Fruit fly (Drosophila melanogaster) whole organism, pupa: ENCODE measurements around the gene GNBP1.

Experiments
- CG10348 ChIP-seq: fragments of 200-800 bp; sonication (Bioruptor generic); IDR thresholded peaks from 2 replicates; pipeline ENCODE4 v1.3.6; 2022; ENCODE audit warnings: missing biosample characterization, missing genetic modification characterization
- CG12605 ChIP-seq: fragments of 200-800 bp; sonication (Bioruptor generic); IDR thresholded peaks from 2 replicates; pipeline ENCODE4 v1.3.6; 2022; ENCODE audit warnings: missing biosample characterization, missing genetic modification characterization
- CG13204 ChIP-seq: fragments of 200-800 bp; sonication (Bioruptor generic); optimal IDR thresholded peaks from 2 replicates; lab custom pipeline; 2018; ENCODE audit warnings: missing biosample characterization, mild to moderate bottlenecking, missing genetic modification characterization, moderate library complexity
- CG14655 ChIP-seq: fragments of 200-800 bp; sonication (Bioruptor generic); optimal IDR thresholded peaks from 3 replicates; lab custom pipeline; 2017; ENCODE audit warnings: mild to moderate bottlenecking, missing biosample characterization, missing genetic modification reagents, missing genetic modification characterization
- CG15710 ChIP-seq: fragments of 200-800 bp; sonication (Bioruptor generic); optimal IDR thresholded peaks from 2 replicates; lab custom pipeline; 2018; ENCODE audit warnings: missing biosample characterization, mild to moderate bottlenecking, missing genetic modification characterization, moderate library complexity
- CG17806 ChIP-seq: fragments of 200-800 bp; sonication (Bioruptor generic); optimal IDR thresholded peaks from 2 replicates; lab custom pipeline; 2018; ENCODE audit warnings: missing biosample characterization, mild to moderate bottlenecking, missing genetic modification characterization, moderate library complexity
- CG32121 ChIP-seq: fragments of 200-800 bp; sonication (Bioruptor generic); IDR thresholded peaks from 2 replicates; pipeline ENCODE4 v1.3.6; 2022; ENCODE audit warnings: missing biosample characterization, missing genetic modification characterization
- CG34367 ChIP-seq: fragments of 200-800 bp; sonication (Bioruptor generic); optimal IDR thresholded peaks from 2 replicates; lab custom pipeline; 2018; ENCODE audit warnings: missing biosample characterization, mild to moderate bottlenecking, missing genetic modification characterization
- CG4496 ChIP-seq: fragments of 200-800 bp; sonication (Bioruptor generic); IDR thresholded peaks from 3 replicates; pipeline ENCODE4 v1.3.6; 2022; ENCODE audit warnings: missing biosample characterization, missing genetic modification characterization
- CG8159 ChIP-seq: fragments of 200-800 bp; sonication (Bioruptor generic); optimal IDR thresholded peaks from 3 replicates; lab custom pipeline; 2018; ENCODE audit warnings: missing biosample characterization, mild to moderate bottlenecking, missing genetic modification characterization, moderate library complexity
- CG8301 ChIP-seq: fragments of 200-800 bp; sonication (Bioruptor generic); optimal IDR thresholded peaks from 2 replicates; lab custom pipeline; 2018; ENCODE audit warnings: missing biosample characterization, mild to moderate bottlenecking, missing genetic modification characterization
- CG9948 ChIP-seq: fragments of 200-800 bp; sonication (Bioruptor generic); optimal IDR thresholded peaks from 2 replicates; lab custom pipeline; 2018; ENCODE audit warnings: missing biosample characterization, mild to moderate bottlenecking, missing genetic modification characterization, moderate library complexity
- D1 ChIP-seq: fragments of 200-800 bp; sonication (Bioruptor generic); optimal IDR thresholded peaks from 2 replicates; lab custom pipeline; 2018; ENCODE audit warnings: missing biosample characterization, mild to moderate bottlenecking, missing genetic modification characterization, moderate library complexity
- EcR ChIP-seq: fragments of 200-800 bp; sonication (Bioruptor generic); optimal IDR thresholded peaks from 3 replicates; lab custom pipeline; 2019; ENCODE audit warnings: missing biosample characterization, missing genetic modification characterization, mild to moderate bottlenecking, moderate library complexity, missing genetic modification reagents
- Ets98B ChIP-seq: fragments of 200-800 bp; sonication (Bioruptor generic); IDR thresholded peaks from 2 replicates; pipeline ENCODE4 v1.3.6; 2022; ENCODE audit warnings: missing biosample characterization, missing genetic modification characterization
- Pif1A ChIP-seq: fragments of 200-800 bp; sonication (Bioruptor generic); optimal IDR thresholded peaks from 3 replicates; lab custom pipeline; 2016; ENCODE audit warnings: missing biosample characterization, missing genetic modification characterization
- Pif1B ChIP-seq: fragments of 200-800 bp; sonication (Bioruptor generic); optimal IDR thresholded peaks from 3 replicates; lab custom pipeline; 2016; ENCODE audit warnings: missing biosample characterization, missing genetic modification characterization
- Snoo ChIP-seq: fragments of 200-800 bp; sonication (Bioruptor generic); optimal IDR thresholded peaks from 3 replicates; lab custom pipeline; 2017; ENCODE audit warnings: missing biosample characterization, mild to moderate bottlenecking, missing genetic modification characterization, inconsistent platforms
- fd96Ca ChIP-seq: fragments of 200-800 bp; sonication (Bioruptor generic); IDR thresholded peaks from 3 replicates; pipeline ENCODE4 v1.3.6; 2022; ENCODE audit warnings: missing biosample characterization, missing genetic modification characterization
- gl ChIP-seq: fragments of 200-800 bp; sonication (Bioruptor generic); optimal IDR thresholded peaks from 2 replicates; lab custom pipeline; 2018; ENCODE audit warnings: missing biosample characterization, mild to moderate bottlenecking, missing genetic modification characterization
- rn ChIP-seq: fragments of 200-800 bp; sonication (Bioruptor generic); IDR thresholded peaks from 2 replicates; pipeline ENCODE4 v1.3.6; 2022; ENCODE audit warnings: missing biosample characterization, missing genetic modification characterization

The GNBP1 gene

DNA sequence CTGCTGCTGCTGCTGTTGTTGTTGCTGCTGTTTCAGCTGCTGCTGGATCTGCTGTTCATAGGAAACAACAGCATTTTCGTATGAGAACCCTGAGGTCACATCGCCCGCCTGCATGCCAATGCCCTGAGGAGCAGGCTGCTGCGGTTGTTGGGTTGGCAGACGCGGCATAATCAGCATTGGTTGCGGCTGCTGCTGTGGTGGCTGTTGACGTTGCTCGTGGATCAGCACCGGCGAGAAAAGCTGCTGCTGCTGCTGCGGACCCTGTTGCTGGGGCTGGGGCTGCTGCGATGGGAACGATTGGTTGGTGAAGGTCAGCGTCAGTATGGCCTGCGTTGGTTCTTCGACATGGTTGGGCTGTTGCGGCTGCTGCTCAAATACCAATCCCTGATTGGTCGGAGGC, 5.7 kb upstream of the GNBP1 start:
- no peak for TF ChIP-seq CG12605
- no peak for TF ChIP-seq Snoo (tag; lab: Kevin White, UChicago)
- no peak for TF ChIP-seq CG34367 (tag; lab: Kevin White, UChicago)

DNA sequence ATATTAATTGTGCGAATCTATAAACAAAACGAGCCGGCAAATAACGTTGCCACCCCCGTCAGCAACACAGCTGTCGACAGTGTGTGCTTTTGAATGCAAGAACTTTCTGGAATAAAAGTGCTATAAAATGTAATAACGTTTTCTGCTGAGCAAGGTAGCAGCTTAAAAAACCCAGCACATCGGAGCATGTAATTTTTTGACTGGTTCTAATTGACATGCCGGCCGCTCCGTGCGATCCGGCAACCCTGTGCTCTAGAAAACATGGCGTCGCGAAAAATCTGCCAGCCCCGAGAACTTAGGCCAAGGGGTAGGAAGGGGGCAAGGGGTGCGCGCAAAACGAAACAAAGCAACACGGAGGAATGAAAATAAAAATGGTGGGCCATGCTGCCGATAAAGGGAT, 3.4 kb upstream of the GNBP1 start:
- TF ChIP-seq EcR (GFP tag; lab: Kevin White, UChicago), result no peak
- TF ChIP-seq gl, result no peak
- no peak; the same call in none of the 2 replicates for TF ChIP-seq Ets98B (GFP tag; lab: Robert Waterston, UW)
- no peak for TF ChIP-seq CG32121 (GFP tag; lab: Robert Waterston, UW)
- no peak for TF ChIP-seq CG12605
- peak; percentile 49; the same call in 1 of the 3 replicates for TF ChIP-seq CG4496 (GFP tag; lab: Robert Waterston, UW)
- TF ChIP-seq D1, result no peak
- TF ChIP-seq CG10348 (GFP tag; lab: Robert Waterston, UW), result no peak
- peak; percentile 17 for TF ChIP-seq Pif1B (GFP tag; lab: Kevin White, UChicago)
- no peak for TF ChIP-seq CG34367 (tag; lab: Kevin White, UChicago)
- peak; percentile 2 for TF ChIP-seq CG15710
- peak; percentile 3 for TF ChIP-seq CG9948
- TF ChIP-seq CG8159 (tag; lab: Kevin White, UChicago), result no peak
- no peak for TF ChIP-seq rn (GFP tag; lab: Robert Waterston, UW)
- no peak for TF ChIP-seq CG14655 (GFP tag; lab: Kevin White, UChicago)
- peak; percentile 10 for TF ChIP-seq CG17806
- no peak for TF ChIP-seq Pif1A (GFP tag; lab: Kevin White, UChicago)
- peak; percentile 26; the same call in 1 of the 3 replicates for TF ChIP-seq fd96Ca (GFP tag; lab: Robert Waterston, UW)
- TF ChIP-seq CG13204, result no peak
- peak; percentile 55 for TF ChIP-seq Snoo (tag; lab: Kevin White, UChicago)
- TF ChIP-seq CG8301, result no peak

DNA sequence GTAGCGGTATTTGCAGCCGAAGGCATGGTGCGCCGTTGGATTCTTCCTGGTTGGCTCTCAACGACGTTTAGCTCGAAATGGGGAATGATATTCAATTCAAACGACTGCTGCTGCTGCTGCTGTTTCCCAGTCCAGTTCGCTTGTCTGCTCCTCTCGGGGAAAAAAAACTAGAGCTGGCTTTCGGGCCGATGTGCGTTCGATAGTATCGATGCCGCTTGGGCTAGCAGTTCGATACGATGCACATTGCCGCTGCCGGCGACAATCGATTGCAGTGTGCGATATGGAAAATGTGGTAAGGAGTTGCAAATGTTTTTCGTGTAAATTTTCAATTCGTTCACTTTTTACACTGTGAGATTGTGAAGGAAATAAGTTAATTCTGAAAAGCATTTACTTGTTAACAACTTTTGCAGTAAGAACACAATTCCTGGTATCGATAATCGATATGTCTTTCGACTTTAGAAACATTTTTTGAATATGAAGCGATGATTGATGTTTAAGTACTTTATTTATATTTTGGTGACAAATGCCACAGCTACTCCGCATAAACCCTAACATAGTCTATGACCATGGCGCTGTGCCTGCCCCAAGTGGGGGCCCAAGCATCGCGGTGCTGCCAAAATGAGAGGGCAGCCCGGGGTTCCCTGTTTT, 2.5 kb upstream of the GNBP1 start, which contains the start of gene Capr:
Gene Capr, minus strand, starts transcription at position 339 of the 648 bp plus-strand sequence.
- TF ChIP-seq Pif1B (GFP tag; lab: Kevin White, UChicago) (no peak), CG15710 (peak; percentile 7), CG17806 (no peak), rn (GFP tag; lab: Robert Waterston, UW) (0 out of 2 replicates have a peak, but pooled peaks have one; percentile 18), CG4496 (GFP tag; lab: Robert Waterston, UW) (peak; percentile 53; the same call in 1 of the 3 replicates), Ets98B (GFP tag; lab: Robert Waterston, UW) (peak; percentile 48), CG12605 (0 out of 2 replicates have a peak, but pooled peaks have one; percentile 17), Snoo (tag; lab: Kevin White, UChicago) (no peak), CG8159 (tag; lab: Kevin White, UChicago) (no peak)

DNA sequence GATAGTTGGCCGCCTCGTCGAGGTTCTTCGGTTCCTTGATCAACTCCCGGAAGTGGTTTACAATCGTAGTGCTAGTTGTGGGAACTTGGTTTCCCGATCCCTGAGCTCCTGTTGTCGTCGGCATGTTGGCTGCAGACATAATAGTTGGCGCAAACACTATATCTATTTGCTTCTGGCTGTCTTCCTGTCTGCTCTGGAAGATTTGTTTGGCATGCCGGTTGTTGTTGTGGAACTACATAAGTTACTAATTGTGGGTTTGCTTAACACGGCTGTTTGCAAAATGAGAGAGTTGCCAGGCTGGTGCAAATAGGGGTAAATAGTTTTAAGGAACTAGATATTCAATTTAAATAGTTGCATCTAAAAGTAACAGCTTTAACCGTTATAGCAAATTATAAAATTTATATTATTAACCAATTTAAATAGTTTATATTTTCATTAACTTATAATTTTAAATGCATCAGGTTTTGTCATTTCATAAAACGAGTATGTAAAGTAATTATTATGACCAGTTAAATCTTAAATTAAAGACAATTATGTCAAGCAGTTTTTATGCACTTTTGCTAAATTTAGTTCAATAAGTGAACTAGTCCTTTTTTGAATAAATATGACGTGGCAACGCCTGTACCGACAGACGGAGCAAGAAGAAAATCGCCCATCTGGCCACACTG, 6.1 kb downstream of the GNBP1 start, which contains the start of the genes Sgf11 and CG32202:
Gene Sgf11, minus strand, starts transcription at position 287 of the 668 bp plus-strand sequence.
Gene CG32202, plus strand, starts transcription at position 635 of the 668 bp plus-strand sequence.
- TF ChIP-seq Pif1B (GFP tag; lab: Kevin White, UChicago), result no peak
- TF ChIP-seq CG9948, result peak; percentile 57
- peak; percentile 31 for TF ChIP-seq Snoo (tag; lab: Kevin White, UChicago)
- TF ChIP-seq CG15710, result peak; percentile 70
- TF ChIP-seq Ets98B (GFP tag; lab: Robert Waterston, UW), result 0 out of 2 replicates have a peak, but pooled peaks have one; percentile 26
- peak; percentile 48 for TF ChIP-seq CG34367 (tag; lab: Kevin White, UChicago)
- TF ChIP-seq D1, result no peak
- TF ChIP-seq CG17806, result peak; percentile 53
- no peak for TF ChIP-seq Pif1A (GFP tag; lab: Kevin White, UChicago)
- no peak for TF ChIP-seq EcR (GFP tag; lab: Kevin White, UChicago)

DNA sequence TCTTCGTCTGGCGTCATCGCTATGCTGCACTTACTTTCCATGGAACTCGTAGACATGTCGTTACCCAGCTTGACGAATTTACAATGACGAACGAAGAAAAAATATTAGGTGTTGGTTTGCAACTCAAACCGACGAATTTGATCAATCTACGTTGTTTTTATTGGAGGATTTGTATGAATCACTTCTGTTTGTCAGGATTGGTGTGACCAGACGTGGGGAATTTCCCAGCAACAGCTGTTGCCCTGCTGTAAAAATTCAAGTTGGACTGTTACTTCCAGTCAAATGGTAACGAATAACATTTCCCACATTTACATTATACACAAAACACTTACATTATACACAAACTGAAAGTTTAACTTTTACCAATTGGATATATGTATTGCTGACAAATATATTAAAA, 8.2 kb downstream of the GNBP1 start, which contains the start of gene Chmp1:
Gene Chmp1, minus strand, starts transcription at position 216 of the 400 bp plus-strand sequence.
- TF ChIP-seq fd96Ca (GFP tag; lab: Robert Waterston, UW) (no peak), CG32121 (GFP tag; lab: Robert Waterston, UW) (no peak), Snoo (tag; lab: Kevin White, UChicago) (no peak), EcR (GFP tag; lab: Kevin White, UChicago) (no peak), CG9948 (no peak), CG34367 (tag; lab: Kevin White, UChicago) (no peak), CG17806 (no peak), CG13204 (no peak), CG15710 (no peak), gl (no peak), rn (GFP tag; lab: Robert Waterston, UW) (no peak), CG14655 (GFP tag; lab: Kevin White, UChicago) (no peak), CG8301 (no peak), Pif1B (GFP tag; lab: Kevin White, UChicago) (no peak), Ets98B (GFP tag; lab: Robert Waterston, UW) (no peak), Pif1A (GFP tag; lab: Kevin White, UChicago) (no peak), CG12605 (no peak)
